Worm (Caenorhabditis elegans) whole organism, L3 larva: ENCODE data around the gene C35C5.9.

Experiments
- fkh-2 ChIP-seq: fragments of 150-350 bp; optimal IDR thresholded peaks from 2 replicates; lab custom pipeline; 2014; ENCODE audit warnings: missing biosample characterization, missing genetic modification reagents, missing genetic modification characterization
- jun-1 ChIP-seq: fragments of 150-350 bp; optimal IDR thresholded peaks from 2 replicates; lab custom pipeline; 2014; ENCODE audit warnings: missing biosample characterization, missing genetic modification reagents, missing genetic modification characterization
- nfya-1 ChIP-seq: sonication (generic microtip); optimal IDR thresholded peaks from 2 replicates; lab custom pipeline; 2017; ENCODE audit warnings: missing genetic modification characterization, mild to moderate bottlenecking, missing compliant biosample characterization, antibody characterized with exemption, moderate library complexity; ENCODE audit not compliant: insufficient read depth
- nhr-28 ChIP-seq: fragments of 150-350 bp; optimal IDR thresholded peaks from 2 replicates; lab custom pipeline; 2014; ENCODE audit warnings: missing biosample characterization, missing genetic modification characterization
- nhr-76 ChIP-seq: fragments of 150-350 bp; sonication (generic microtip); optimal IDR thresholded peaks from 5 replicates; lab custom pipeline; 2014; ENCODE audit warnings: missing biosample characterization, missing genetic modification characterization
- nhr-77 ChIP-seq: fragments of 150-350 bp; optimal IDR thresholded peaks from 2 replicates; lab custom pipeline; 2014; ENCODE audit warnings: missing biosample characterization, missing genetic modification characterization
- pha-4 ChIP-seq: fragments of 150-350 bp; optimal IDR thresholded peaks from 2 replicates; lab custom pipeline; 2014; ENCODE audit warnings: missing biosample characterization, missing genetic modification reagents, missing genetic modification characterization
- sea-2 ChIP-seq: fragments of 150-350 bp; sonication (generic microtip); optimal IDR thresholded peaks from 4 replicates; lab custom pipeline; 2014; ENCODE audit warnings: missing biosample characterization, missing genetic modification reagents, missing genetic modification characterization
- snpc-4 ChIP-seq: fragments of 150-350 bp; optimal IDR thresholded peaks from 2 replicates; lab custom pipeline; 2014; ENCODE audit warnings: missing biosample characterization, missing genetic modification characterization
- unc-62 ChIP-seq: fragments of 150-350 bp; sonication (generic microtip); optimal IDR thresholded peaks from 4 replicates; lab custom pipeline; 2014; ENCODE audit warnings: missing biosample characterization, missing genetic modification reagents, missing genetic modification characterization
- zag-1 ChIP-seq: fragments of 150-350 bp; optimal IDR thresholded peaks from 2 replicates; lab custom pipeline; 2014; ENCODE audit warnings: missing biosample characterization, missing genetic modification characterization

ce11 chrX:11554522-11554921 lies 18.2 kb downstream of the C35C5.9 start:
- no peak for TF ChIP-seq nhr-28 (tag; lab: Kevin White, UChicago)
- TF ChIP-seq fkh-2 (tag; lab: Kevin White, UChicago) = no peak
- TF ChIP-seq nhr-77 (tag; lab: Kevin White, UChicago) = no peak
- no peak for TF ChIP-seq jun-1 (tag; lab: Kevin White, UChicago)
- no peak for TF ChIP-seq snpc-4 (tag; lab: Kevin White, UChicago)
- TF ChIP-seq nfya-1 = no peak
- TF ChIP-seq nhr-76 = no peak
- TF ChIP-seq unc-62 = no peak
- TF ChIP-seq zag-1 (tag; lab: Kevin White, UChicago) = no peak
- no peak for TF ChIP-seq sea-2 (GFP tag; lab: Kevin White, UChicago)
- TF ChIP-seq pha-4 = no peak
